Fruit fly (Drosophila melanogaster): ENCODE measurements around the gene psidin.

The psidin gene

DNA sequence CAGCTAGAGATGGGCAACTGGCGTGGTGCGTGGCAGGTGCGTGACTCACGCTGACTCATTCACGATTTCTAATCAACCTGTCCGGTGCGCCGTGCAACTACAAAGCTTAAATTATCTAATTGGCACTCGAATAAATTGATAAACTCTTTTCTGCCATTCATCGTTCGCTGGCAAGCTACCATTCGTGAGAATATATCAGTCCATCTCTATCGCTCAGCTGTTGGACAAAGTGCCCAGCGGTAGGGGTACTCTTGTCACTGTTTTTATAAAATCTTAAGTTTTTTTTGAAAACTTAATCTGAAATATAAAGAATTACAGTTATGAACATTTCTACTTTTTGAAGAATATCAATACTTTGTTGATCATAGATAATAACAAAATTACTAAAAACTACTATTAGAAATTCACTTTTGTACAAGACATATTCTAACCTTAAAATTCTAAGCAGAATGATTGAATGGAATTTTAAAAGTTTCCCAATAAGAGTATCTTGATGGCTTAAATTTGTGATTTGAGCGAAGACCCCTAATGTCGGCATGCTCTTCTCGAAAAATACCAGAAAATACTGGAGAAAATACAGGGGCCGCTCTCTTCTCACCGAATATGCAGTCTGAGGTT lies at the start of gene psidin, which contains the start of gene PIG-L:
Gene psidin, plus strand, starts transcription at position 553 of the 618 bp plus-strand sequence.
Gene PIG-L, minus strand, starts transcription at position 187 of the 618 bp plus-strand sequence.
- TF ChIP-seq Hsf (GFP tag; optimal IDR thresholded peaks at IDR 0.05), result peak; percentile 89
- TF ChIP-seq CG8388 (GFP tag; optimal IDR thresholded peaks at IDR 0.05), result peak; percentile 76
- TF ChIP-seq CG1024 (GFP tag; IDR thresholded peaks at IDR 0.05), result peak; percentile 29; the same call in 1 of the 2 replicates
- TF ChIP-seq CG11247 (GFP tag; IDR thresholded peaks at IDR 0.05), result peak; percentile 60; the same call in 1 of the 2 replicates
- peak; percentile 82 for TF ChIP-seq CG9727 (GFP tag; optimal IDR thresholded peaks at IDR 0.05)
- TF ChIP-seq CG31388 (GFP tag; optimal IDR thresholded peaks at IDR 0.05), result peak; percentile 34
- peak; percentile 69 for TF ChIP-seq dm (GFP tag; optimal IDR thresholded peaks at IDR 0.05)
- TF ChIP-seq ssp (GFP tag; IDR thresholded peaks at IDR 0.05), result peak; percentile 71
- TF ChIP-seq HLHmδ (GFP tag; optimal IDR thresholded peaks at IDR 0.05), result no peak
- TF ChIP-seq CG11093 (GFP tag; IDR thresholded peaks at IDR 0.05), result peak; percentile 47; the same call in 2 of the 3 replicates
- 0 out of 2 replicates have a peak, but pooled peaks have one; percentile 34 for TF ChIP-seq Gsc (GFP tag; IDR thresholded peaks at IDR 0.05)
- peak; percentile 15 for TF ChIP-seq CG3163 (GFP tag; optimal IDR thresholded peaks at IDR 0.05)
- TF ChIP-seq CG30020 (tag; optimal IDR thresholded peaks at IDR 0.05), result peak; percentile 73
- TF ChIP-seq CG4854 (GFP tag; optimal IDR thresholded peaks at IDR 0.05), result peak; percentile 78
- peak; percentile 84 for TF ChIP-seq CG9817 (tag; optimal IDR thresholded peaks at IDR 0.05)
- TF ChIP-seq CG7372 (GFP tag; IDR thresholded peaks at IDR 0.05), result peak; percentile 39
- 0 out of 2 replicates have a peak, but pooled peaks have one; percentile 6 for TF ChIP-seq dimm (GFP tag; IDR thresholded peaks at IDR 0.05)
- TF ChIP-seq crp (GFP tag; optimal IDR thresholded peaks at IDR 0.05), result peak; percentile 80 to 95
- peak; percentile 88 for TF ChIP-seq Bteb2 (GFP tag; optimal IDR thresholded peaks at IDR 0.05)
- peak; percentile 97 for TF ChIP-seq sens (GFP tag)
- no peak for TF ChIP-seq fd102C (GFP tag; optimal IDR thresholded peaks at IDR 0.05)
- no peak for TF ChIP-seq usp (GFP tag; optimal IDR thresholded peaks at IDR 0.05)
- TF ChIP-seq HmgZ (tag; optimal IDR thresholded peaks at IDR 0.05), result peak; percentile 54
- peak; percentile 86 for TF ChIP-seq Sox102F (GFP tag; optimal IDR thresholded peaks at IDR 0.05)
- TF ChIP-seq CG8089 (GFP tag; optimal IDR thresholded peaks at IDR 0.05), result peak; percentile 56
- TF ChIP-seq CG12071 (GFP tag; optimal IDR thresholded peaks at IDR 0.05), result no peak
- peak; percentile 40 for TF ChIP-seq Side (GFP tag; optimal IDR thresholded peaks at IDR 0.05)
- peak; percentile 30; the same call in 1 of the 3 replicates for TF ChIP-seq otp (GFP tag; IDR thresholded peaks at IDR 0.05)
- TF ChIP-seq Elba2 (GFP tag; optimal IDR thresholded peaks at IDR 0.05), result peak; percentile 88
- peak; percentile 55 for TF ChIP-seq wor (GFP tag; IDR thresholded peaks at IDR 0.05)
- no peak for TF ChIP-seq Asciz (GFP tag; optimal IDR thresholded peaks at IDR 0.05)
- no peak for TF ChIP-seq CG1647 (GFP tag; optimal IDR thresholded peaks at IDR 0.05)
- peak; percentile 77 for TF ChIP-seq ken (GFP tag; IDR thresholded peaks at IDR 0.05)
- TF ChIP-seq Kr (GFP tag; optimal IDR thresholded peaks at IDR 0.05), result no peak
- peak; percentile 46; the same call in 1 of the 2 replicates for TF ChIP-seq ranshi (GFP tag; IDR thresholded peaks at IDR 0.05)
- peak; percentile 67 for TF ChIP-seq esg (GFP tag; conservative IDR thresholded peaks at IDR 0.05)
- peak; percentile 84 for TF ChIP-seq CG15601 (tag; optimal IDR thresholded peaks at IDR 0.05)
- no peak for TF ChIP-seq CG3726 (GFP tag; IDR thresholded peaks at IDR 0.05)
- peak; percentile 97 for TF ChIP-seq CG16813 (GFP tag; IDR thresholded peaks at IDR 0.05; ENCODE audit: partially characterized antibody)
- no peak for TF ChIP-seq CG10565 (GFP tag; optimal IDR thresholded peaks at IDR 0.05)
- peak; percentile 63; the same call in 2 of the 4 replicates for TF ChIP-seq Gug (GFP tag; IDR thresholded peaks at IDR 0.05)
- no peak for TF ChIP-seq peb (GFP tag; IDR thresholded peaks at IDR 0.05)
- no peak for TF ChIP-seq CG17568 (GFP tag; optimal IDR thresholded peaks at IDR 0.05)
- peak; percentile 58 for TF ChIP-seq org-1 (GFP tag; optimal IDR thresholded peaks at IDR 0.05)
- TF ChIP-seq CHES-1-like (GFP tag; optimal IDR thresholded peaks at IDR 0.05), result peak; percentile 58
- peak; percentile 69 for TF ChIP-seq CG1233 (GFP tag; optimal IDR thresholded peaks at IDR 0.05)
- peak; percentile 80 for TF ChIP-seq zen (tag; optimal IDR thresholded peaks at IDR 0.05)
- TF ChIP-seq tio (GFP tag; optimal IDR thresholded peaks at IDR 0.05), result peak; percentile 89
- peak; percentile 82 for TF ChIP-seq CG9215 (GFP tag; IDR thresholded peaks at IDR 0.05)
- peak; percentile 56 for TF ChIP-seq CG11723 (GFP tag; optimal IDR thresholded peaks at IDR 0.05)

All from whole organism, embryonic.